Worm (Caenorhabditis elegans) whole organism, L1 larva: ENCODE results near the gene F02C12.1.

ENCODE experiments used
- C16A3.4 ChIP-seq: fragments of 150-350 bp; optimal IDR thresholded peaks from 2 replicates; lab custom pipeline; 2014; ENCODE audit warnings: missing biosample characterization, missing genetic modification characterization
- aly-2 ChIP-seq: fragments of 150-350 bp; optimal IDR thresholded peaks from 2 replicates; lab custom pipeline; 2014; ENCODE audit warnings: missing biosample characterization, missing genetic modification characterization
- lin-13 ChIP-seq: fragments of 150-350 bp; optimal IDR thresholded peaks from 2 replicates; lab custom pipeline; 2014; ENCODE audit warnings: missing biosample characterization, missing genetic modification reagents, missing genetic modification characterization
- lin-35 ChIP-seq, 2 experiments: fragments of 150-350 bp; optimal IDR thresholded peaks; 2 replicates each; lab custom pipeline; 2014; ENCODE audit warnings: missing biosample characterization in 2 of 2, missing genetic modification characterization in 2 of 2, missing genetic modification reagents in 2 of 2
- nhr-11 ChIP-seq: fragments of 150-350 bp; optimal IDR thresholded peaks from 2 replicates; lab custom pipeline; 2014; ENCODE audit warnings: missing biosample characterization, missing genetic modification characterization
- nhr-12 ChIP-seq: sonication (generic microtip); optimal IDR thresholded peaks from 2 replicates; lab custom pipeline; 2017; ENCODE audit warnings: missing biosample characterization, missing genetic modification characterization
- snpc-4 ChIP-seq: fragments of 150-350 bp; optimal IDR thresholded peaks from 2 replicates; lab custom pipeline; 2014; ENCODE audit warnings: missing biosample characterization, missing genetic modification characterization

- no peak for TF ChIP-seq nhr-11 (tag; lab: Kevin White, UChicago)
- TF ChIP-seq C16A3.4 (tag; lab: Kevin White, UChicago) = no peak
- TF ChIP-seq lin-35 (GFP tag; optimal IDR thresholded peaks at IDR 0.05; lab: Kevin White, UChicago) = no peak
- no peak for TF ChIP-seq nhr-12 (tag; lab: Kevin White, UChicago)
- TF ChIP-seq snpc-4 (tag; lab: Kevin White, UChicago) = no peak
- TF ChIP-seq aly-2 (tag; lab: Kevin White, UChicago) = no peak
- TF ChIP-seq lin-13 (GFP tag; lab: Kevin White, UChicago) = no peak
Measured at ce11 chrX:13384743-13385142, 17.1 kb upstream of the F02C12.1 start.
